Worm (Caenorhabditis elegans): ENCODE data around the gene mics-1.
A peak's percentile ranks its signal among the peaks of the same experiment; 100 is the strongest.

The mics-1 gene

DNA sequence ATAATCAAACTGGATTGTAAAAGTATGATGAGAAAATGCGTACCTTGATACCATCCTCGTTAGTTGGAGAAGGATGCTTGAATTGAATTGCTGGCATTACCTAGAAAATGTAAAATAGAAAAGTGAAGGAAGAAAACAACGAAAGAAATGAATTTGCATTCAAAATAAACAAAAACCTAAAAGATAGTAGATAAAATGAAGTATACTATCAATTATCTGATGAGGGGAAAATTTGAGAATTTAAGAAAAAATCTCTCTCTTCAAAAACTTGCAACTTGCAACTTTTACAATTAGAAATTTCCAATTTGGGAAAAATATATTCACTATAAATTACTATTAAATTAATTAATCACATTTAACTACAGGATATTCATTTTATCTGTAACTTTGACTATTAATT, 16.7 kb upstream of the mics-1 start, which contains the start of gene T21C9.11:
TSS of gene T21C9.11 (minus strand) at position 101 of the 400 bp plus-strand sequence.
- TF ChIP-seq grh-1 (GFP tag; IDR thresholded peaks at IDR 0.05) (no peak), C16A3.4 (tag; optimal IDR thresholded peaks at IDR 0.05) (no peak), C34B4.2 (tag; optimal IDR thresholded peaks at IDR 0.05) (no peak), alr-1 (tag; optimal IDR thresholded peaks at IDR 0.05; ENCODE audit: borderline replicate concordance) (no peak), lin-13 (GFP tag; optimal IDR thresholded peaks at IDR 0.05) (no peak), snpc-4 (tag; optimal IDR thresholded peaks at IDR 0.05) (no peak), mab-9 (GFP tag; IDR thresholded peaks at IDR 0.05) (no peak), nhr-76 (tag; optimal IDR thresholded peaks at IDR 0.05) (no peak), ceh-8 (GFP tag; optimal IDR thresholded peaks at IDR 0.05) (no peak)

DNA sequence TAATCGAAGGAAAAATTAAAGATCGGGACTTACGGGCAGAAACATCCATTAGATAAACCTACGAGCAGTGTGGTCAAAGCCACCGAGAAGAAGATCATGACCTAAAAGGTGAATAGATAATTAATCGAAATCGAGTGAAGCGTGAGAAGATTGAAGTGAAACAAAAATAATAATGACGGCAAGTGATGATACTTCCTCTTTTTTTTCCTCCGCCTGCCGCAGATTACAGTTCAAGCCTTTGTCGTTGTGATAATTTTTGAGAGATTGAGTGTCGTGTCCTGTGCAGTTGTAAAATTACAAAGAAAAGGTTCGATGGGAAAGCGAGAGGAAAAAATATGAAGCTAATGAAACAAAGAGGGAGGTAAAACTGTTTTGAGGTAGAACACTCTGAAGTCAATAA, 14.4 kb upstream of the mics-1 start, which contains the start of gene T21C9.9:
TSS of gene T21C9.9 (minus strand) at position 101 of the 400 bp plus-strand sequence.
- TF ChIP-seq sup-37 (GFP tag; optimal IDR thresholded peaks at IDR 0.05) = no peak
- no peak for TF ChIP-seq C04F5.9 (tag; optimal IDR thresholded peaks at IDR 0.05)

DNA sequence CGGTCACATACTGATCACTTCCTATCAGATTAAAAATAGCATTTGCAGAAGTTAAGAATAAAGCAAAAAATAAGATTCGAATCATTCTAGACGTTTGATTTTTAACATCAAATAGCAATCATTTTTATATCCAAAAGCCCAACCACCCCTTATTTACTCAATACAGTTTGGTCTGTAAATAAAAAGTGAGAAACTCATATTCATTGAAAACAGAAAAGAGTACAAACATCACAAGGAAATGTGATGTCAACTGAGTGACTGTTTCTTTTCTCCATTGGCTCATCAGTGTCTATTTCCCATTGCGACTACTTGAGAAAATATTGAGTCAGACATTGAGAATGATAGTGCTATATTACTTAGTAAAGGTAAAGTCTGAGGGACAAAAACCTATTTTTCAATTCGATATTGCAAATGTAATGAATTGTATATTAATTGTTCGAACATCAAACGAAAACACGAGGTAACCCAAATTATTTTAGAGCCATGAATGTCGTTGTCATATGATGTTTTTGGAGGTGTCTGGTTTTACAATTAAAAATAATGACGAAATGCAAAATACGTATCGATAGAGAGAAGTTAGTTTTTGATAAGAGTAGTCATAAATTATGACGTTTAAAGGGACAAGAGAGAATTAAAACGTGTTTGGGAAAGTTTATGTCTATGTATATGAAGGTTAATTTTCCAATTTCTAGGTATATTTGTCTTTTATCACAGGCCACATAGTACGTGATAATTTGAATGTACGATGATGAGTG, 11.8 kb upstream of the mics-1 start, which contains the start of gene ttr-23:
TSS of gene ttr-23 (minus strand) at position 87 of the 755 bp plus-strand sequence.
- TF ChIP-seq nhr-28 (tag; optimal IDR thresholded peaks at IDR 0.05) = no peak
- peak in 1 of 2 experiments; percentile 43 for TF ChIP-seq lin-35 (GFP tag; optimal IDR thresholded peaks at IDR 0.05)
- peak; percentile 83 for TF ChIP-seq elt-2 (tag; optimal IDR thresholded peaks at IDR 0.05)
- no peak for TF ChIP-seq ceh-8 (GFP tag; optimal IDR thresholded peaks at IDR 0.05)
- TF ChIP-seq tlp-1 (tag; optimal IDR thresholded peaks at IDR 0.05) = peak; percentile 24
- peak; percentile 32 for TF ChIP-seq nhr-20 (tag; optimal IDR thresholded peaks at IDR 0.05)
- peak; percentile 62 for TF ChIP-seq nhr-71 (tag; optimal IDR thresholded peaks at IDR 0.05)
- TF ChIP-seq nhr-85 (tag) = peak; percentile 66
- no peak for TF ChIP-seq efl-1 (optimal IDR thresholded peaks at IDR 0.05)
- TF ChIP-seq efl-1 (GFP tag; optimal IDR thresholded peaks at IDR 0.05 in 1 of 2) = peak in 1 of 2 experiments; percentile 36

DNA sequence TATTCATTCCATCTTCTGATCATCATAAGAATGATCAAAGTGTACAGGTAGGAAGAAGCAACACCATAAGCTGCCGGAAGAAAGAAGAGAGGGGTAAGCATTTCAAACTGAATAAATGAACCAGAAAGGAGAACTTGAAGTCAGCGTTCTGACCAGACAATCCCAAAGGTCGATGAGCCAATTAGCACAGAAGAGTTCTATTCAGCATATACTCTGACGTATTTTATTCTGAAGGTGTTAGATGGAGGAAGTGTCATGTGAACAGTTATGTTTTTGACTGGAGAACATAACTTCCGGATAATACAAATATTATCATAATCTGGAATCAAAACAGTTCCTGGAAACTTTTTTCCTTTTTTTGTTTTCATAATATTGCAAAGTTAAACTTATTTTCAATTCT, 10.6 kb upstream of the mics-1 start, which contains the start of gene srg-32:
TSS of gene srg-32 (minus strand) at position 101 of the 400 bp plus-strand sequence.
- TF ChIP-seq skn-1 (tag; optimal IDR thresholded peaks at IDR 0.05) (no peak), mab-9 (GFP tag; IDR thresholded peaks at IDR 0.05) (no peak), pqm-1 (tag; optimal IDR thresholded peaks at IDR 0.05) (no peak), nhr-47 (tag; optimal IDR thresholded peaks at IDR 0.05) (no peak), sptf-1 (tag; optimal IDR thresholded peaks at IDR 0.05) (no peak)

DNA sequence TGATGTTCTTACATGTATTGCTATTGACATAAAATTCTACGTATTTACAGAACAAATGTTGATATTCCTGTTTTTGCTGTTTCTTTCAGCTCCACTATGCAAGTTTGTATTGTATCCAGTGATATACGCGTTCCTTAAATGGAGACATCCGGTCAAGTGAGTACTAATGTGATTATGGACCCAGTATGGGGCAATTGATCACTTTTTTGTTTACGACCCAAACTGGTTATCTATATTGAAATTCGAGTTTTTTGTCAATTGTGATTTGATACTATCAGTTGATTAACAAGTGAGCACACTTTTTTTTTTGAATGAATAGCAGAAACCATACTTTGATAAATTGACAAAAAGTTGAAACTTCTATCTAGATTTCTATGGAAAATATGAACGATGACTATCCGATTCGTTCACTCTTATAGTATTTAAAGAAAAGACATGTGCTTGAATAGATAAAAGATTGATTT, 3.7 kb upstream of the mics-1 start, which contains the start of gene T21C9.6:
TSS of gene T21C9.6 (plus strand) at position 51 of the 464 bp plus-strand sequence.
- TF ChIP-seq elt-2 (tag; optimal IDR thresholded peaks at IDR 0.05) (peak; percentile 25), mdl-1 (tag; optimal IDR thresholded peaks at IDR 0.05) (no peak), sox-4 (tag; optimal IDR thresholded peaks at IDR 0.05) (no peak), aha-1 (tag; optimal IDR thresholded peaks at IDR 0.05) (no peak), F16B12.6 (tag; optimal IDR thresholded peaks at IDR 0.05) (no peak), nhr-11 (tag; optimal IDR thresholded peaks at IDR 0.05) (no peak)

DNA sequence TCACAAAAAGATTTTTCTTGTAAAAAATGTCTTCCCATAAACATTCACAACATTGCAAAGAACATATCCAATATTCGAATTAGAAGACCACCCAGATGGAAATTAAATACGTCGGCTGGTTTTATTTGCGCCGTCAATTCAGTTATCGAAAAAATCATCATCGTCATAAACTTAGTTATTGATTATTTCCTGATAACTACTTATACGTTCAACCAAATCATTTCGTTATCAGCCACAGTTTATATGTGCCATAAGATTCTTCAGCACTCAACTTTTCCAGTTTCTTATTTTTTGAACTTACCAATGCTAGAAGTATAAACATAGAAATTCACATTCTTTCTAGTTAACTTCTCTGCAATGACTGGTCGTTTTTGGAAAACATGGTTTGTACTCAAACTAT, 2.5 kb upstream of the mics-1 start:
- TF ChIP-seq elt-3 (tag; optimal IDR thresholded peaks at IDR 0.05) (no peak), aha-1 (tag; optimal IDR thresholded peaks at IDR 0.05) (no peak), tlp-1 (tag; optimal IDR thresholded peaks at IDR 0.05) (peak; percentile 56), lin-35 (GFP tag; optimal IDR thresholded peaks at IDR 0.05) (peak in 1 of 2 experiments; percentile 9), ztf-4 (tag; optimal IDR thresholded peaks at IDR 0.05) (no peak), elt-2 (tag; optimal IDR thresholded peaks at IDR 0.05) (peak; percentile 40)

All from whole organism, L1 larva.